Worm (Caenorhabditis elegans) whole organism, L4 larva: ENCODE results near the gene F55G11.10.

Experiments used
- F37D6.2 ChIP-seq: sonication (generic microtip); optimal IDR thresholded peaks from 2 replicates; lab custom pipeline; 2016; ENCODE audit warnings: mild to moderate bottlenecking, missing genetic modification characterization, missing compliant biosample characterization
- F49E8.2 ChIP-seq: sonication (generic microtip); optimal IDR thresholded peaks from 2 replicates; lab custom pipeline; 2016; ENCODE audit warnings: missing compliant biosample characterization, mild to moderate bottlenecking, missing genetic modification characterization, borderline replicate concordance
- R02D3.7 ChIP-seq: fragments of 150-350 bp; sonication (generic microtip); optimal IDR thresholded peaks from 3 replicates; lab custom pipeline; 2014; ENCODE audit warnings: missing biosample characterization, missing genetic modification characterization
- T26A8.4 ChIP-seq: fragments of 200-800 bp; sonication (Bioruptor generic); IDR thresholded peaks from 2 replicates; pipeline ENCODE4 v1.3.6; 2022; ENCODE audit warnings: missing genetic modification characterization, missing compliant biosample characterization
- Y48G9A.11 ChIP-seq: fragments of 200-800 bp; sonication (Bioruptor generic); IDR thresholded peaks from 2 replicates; pipeline ENCODE4 v1.3.6; 2022; ENCODE audit warnings: missing genetic modification reagents, missing genetic modification characterization, missing compliant biosample characterization
- aha-1 ChIP-seq: fragments of 150-350 bp; peaks from one replicate; lab custom pipeline; 2014; ENCODE audit warnings: missing biosample characterization, missing genetic modification characterization
- ceh-20 ChIP-seq: fragments of 200-800 bp; sonication (Bioruptor generic); IDR thresholded peaks from 2 replicates; pipeline ENCODE4 v1.3.6; 2022; ENCODE audit warnings: missing genetic modification reagents, missing genetic modification characterization, missing compliant biosample characterization
- daf-16 ChIP-seq, 3 experiments: sonication (generic microtip); optimal IDR thresholded peaks; 2 replicates each; lab custom pipeline; 2016 to 2017; ENCODE audit warnings: missing genetic modification characterization in 3 of 3, missing genetic modification reagents in 3 of 3, mild to moderate bottlenecking in 2 of 3, missing compliant biosample characterization in 2 of 3, missing biosample characterization in 1 of 3, moderate library complexity in 1 of 3
- dmd-6 ChIP-seq: fragments of 200-800 bp; sonication (Bioruptor generic); IDR thresholded peaks from 2 replicates; pipeline ENCODE4 v1.3.6; 2022; ENCODE audit warnings: missing genetic modification reagents, missing genetic modification characterization, missing compliant biosample characterization
- dve-1 ChIP-seq: sonication (generic microtip); optimal IDR thresholded peaks from 2 replicates; lab custom pipeline; 2017; ENCODE audit warnings: antibody characterized with exemption, mild to moderate bottlenecking, missing genetic modification characterization, missing compliant biosample characterization; ENCODE audit not compliant: insufficient read depth
- fos-1 ChIP-seq: fragments of 150-350 bp; optimal IDR thresholded peaks from 2 replicates; lab custom pipeline; 2014; ENCODE audit warnings: missing biosample characterization, missing genetic modification characterization
- gei-8 ChIP-seq: fragments of 200-800 bp; sonication (Bioruptor generic); optimal IDR thresholded peaks from 2 replicates; lab custom pipeline; 2018; ENCODE audit warnings: mild to moderate bottlenecking, missing genetic modification characterization, missing compliant biosample characterization
- hif-1 ChIP-seq, 2 experiments: sonication (generic microtip); optimal IDR thresholded peaks; 2 replicates each; lab custom pipeline; 2016 to 2017; ENCODE audit warnings: missing compliant biosample characterization in 2 of 2, missing genetic modification characterization in 2 of 2, missing genetic modification reagents in 2 of 2, missing genotype in 2 of 2, mild to moderate bottlenecking in 1 of 2
- hlh-11 ChIP-seq: fragments of 200-800 bp; sonication (Bioruptor generic); optimal IDR thresholded peaks from 2 replicates; lab custom pipeline; 2018; ENCODE audit warnings: mild to moderate bottlenecking, missing genetic modification characterization, missing compliant biosample characterization
- hlh-30 ChIP-seq: sonication (generic microtip); optimal IDR thresholded peaks from 2 replicates; lab custom pipeline; 2017; ENCODE audit warnings: antibody characterized with exemption, mild to moderate bottlenecking, missing genetic modification characterization, missing compliant biosample characterization; ENCODE audit not compliant: insufficient read depth
- lim-7 ChIP-seq: fragments of 200-800 bp; sonication (Bioruptor generic); IDR thresholded peaks from 2 replicates; pipeline ENCODE4 v1.3.6; 2022; ENCODE audit warnings: missing genetic modification characterization, missing compliant biosample characterization
- lin-38 ChIP-seq: fragments of 200-800 bp; sonication (Bioruptor generic); IDR thresholded peaks from 2 replicates; pipeline ENCODE4 v1.3.6; 2022; ENCODE audit warnings: missing genetic modification reagents, missing genetic modification characterization, missing compliant biosample characterization
- lsy-2 ChIP-seq, 2 experiments: fragments of 150-350 bp in 1 of 2; sonication (generic microtip) in 1 of 2; optimal IDR thresholded peaks; 2 replicates each; lab custom pipeline; 2014 to 2017; ENCODE audit warnings: missing biosample characterization in 2 of 2, missing genetic modification characterization in 2 of 2
- mdl-1 ChIP-seq, 2 experiments: fragments of 150-350 bp in 1 of 2; sonication (generic microtip) in 1 of 2; optimal IDR thresholded peaks; 2 replicates each; lab custom pipeline; 2014 to 2017; ENCODE audit warnings: missing biosample characterization in 2 of 2, missing genetic modification characterization in 2 of 2
- mep-1 ChIP-seq: fragments of 150-350 bp; sonication (generic microtip); optimal IDR thresholded peaks from 3 replicates; lab custom pipeline; 2014; ENCODE audit warnings: missing biosample characterization, missing genetic modification characterization
- mes-2 ChIP-seq: sonication (generic microtip); optimal IDR thresholded peaks from 2 replicates; lab custom pipeline; 2016; ENCODE audit warnings: missing genotype, mild to moderate bottlenecking, missing genetic modification characterization, missing compliant biosample characterization; ENCODE audit not compliant: poor library complexity, severe bottlenecking
- mxl-3 ChIP-seq: fragments of 200-800 bp; sonication (Bioruptor generic); optimal IDR thresholded peaks from 2 replicates; lab custom pipeline; 2018; ENCODE audit warnings: mild to moderate bottlenecking, missing genetic modification characterization, missing compliant biosample characterization
- nhr-11 ChIP-seq: fragments of 150-350 bp; optimal IDR thresholded peaks from 2 replicates; lab custom pipeline; 2014; ENCODE audit warnings: missing biosample characterization, missing genetic modification characterization
- nhr-111 ChIP-seq: fragments of 200-800 bp; sonication (Bioruptor generic); optimal IDR thresholded peaks from 2 replicates; lab custom pipeline; 2018; ENCODE audit warnings: mild to moderate bottlenecking, missing genetic modification characterization, missing compliant biosample characterization
- nhr-28 ChIP-seq: fragments of 150-350 bp; optimal IDR thresholded peaks from 2 replicates; lab custom pipeline; 2014; ENCODE audit warnings: missing biosample characterization, missing genetic modification characterization
- nhr-41 ChIP-seq: fragments of 200-800 bp; sonication (Bioruptor generic); IDR thresholded peaks from 2 replicates; pipeline ENCODE4 v1.3.6; 2022; ENCODE audit warnings: missing genetic modification reagents, missing genetic modification characterization, missing compliant biosample characterization
- nhr-48 ChIP-seq: sonication (generic microtip); optimal IDR thresholded peaks from 2 replicates; lab custom pipeline; 2016; ENCODE audit warnings: mild to moderate bottlenecking, missing genetic modification characterization, missing compliant biosample characterization
- nhr-6 ChIP-seq: fragments of 150-350 bp; optimal IDR thresholded peaks from 2 replicates; lab custom pipeline; 2014; ENCODE audit warnings: missing biosample characterization, missing genetic modification characterization
- nhr-76 ChIP-seq: fragments of 150-350 bp; optimal IDR thresholded peaks from 2 replicates; lab custom pipeline; 2014; ENCODE audit warnings: missing biosample characterization, missing genetic modification characterization
- nhr-77 ChIP-seq: fragments of 150-350 bp; optimal IDR thresholded peaks from 2 replicates; lab custom pipeline; 2014; ENCODE audit warnings: missing biosample characterization, missing genetic modification characterization
- pha-4 ChIP-seq, 2 experiments: fragments of 150-350 bp in 1 of 2; fragments of 200-800 bp in 1 of 2; sonication (Bioruptor generic) in 1 of 2; IDR thresholded peaks in 1 of 2; optimal IDR thresholded peaks in 1 of 2; 2 replicates each; pipeline versions ENCODE4 v1.3.6 to Lab custom; 2014 to 2022; ENCODE audit warnings: missing genetic modification characterization in 2 of 2, missing genetic modification reagents in 2 of 2, missing biosample characterization in 1 of 2, missing compliant biosample characterization in 1 of 2
- pqm-1 ChIP-seq: sonication (generic microtip); optimal IDR thresholded peaks from 2 replicates; lab custom pipeline; 2017; ENCODE audit warnings: missing biosample characterization, missing genetic modification characterization
- saeg-2 ChIP-seq: fragments of 200-800 bp; sonication (Bioruptor generic); IDR thresholded peaks from 2 replicates; pipeline ENCODE4 v1.3.6; 2022; ENCODE audit warnings: missing genetic modification reagents, missing genetic modification characterization, missing compliant biosample characterization
- set-16 ChIP-seq: fragments of 200-800 bp; sonication (Bioruptor generic); IDR thresholded peaks from 2 replicates; pipeline ENCODE4 v1.3.6; 2022; ENCODE audit warnings: missing genetic modification reagents, missing genetic modification characterization, missing compliant biosample characterization
- spr-3 ChIP-seq: fragments of 200-800 bp; sonication (Bioruptor generic); optimal IDR thresholded peaks from 2 replicates; lab custom pipeline; 2018; ENCODE audit warnings: mild to moderate bottlenecking, missing genetic modification characterization, missing compliant biosample characterization
- zfp-2 ChIP-seq: sonication (generic microtip); optimal IDR thresholded peaks from 2 replicates; lab custom pipeline; 2016; ENCODE audit warnings: mild to moderate bottlenecking, missing genetic modification characterization, missing compliant biosample characterization
- zip-2 ChIP-seq: fragments of 150-350 bp; optimal IDR thresholded peaks from 2 replicates; lab custom pipeline; 2014; ENCODE audit warnings: missing biosample characterization, missing genetic modification characterization
- ztf-7 ChIP-seq: fragments of 150-350 bp; optimal IDR thresholded peaks from 2 replicates; lab custom pipeline; 2014; ENCODE audit warnings: missing biosample characterization, missing genetic modification characterization

F55G11.10 gene

ce11 chrIV:12901602-12902001, 47.0 kb upstream of the F55G11.10 start (continued):
- no peak for TF ChIP-seq zip-2 (tag; lab: Kevin White, UChicago)
- TF ChIP-seq mes-2 (tag; lab: Kevin White, UChicago): no peak
- TF ChIP-seq mxl-3: peak; percentile 19
- peak; percentile 67 for TF ChIP-seq nhr-28
- no peak for TF ChIP-seq daf-16 (GFP tag; optimal IDR thresholded peaks at IDR 0.05; lab: Kevin White, UChicago)
- peak; percentile 30 for TF ChIP-seq daf-16 (tag; optimal IDR thresholded peaks at IDR 0.05; lab: Kevin White, UChicago)
- TF ChIP-seq F49E8.2 (tag; lab: Kevin White, UChicago): no peak
- TF ChIP-seq nhr-6 (tag; lab: Kevin White, UChicago): no peak
- TF ChIP-seq ceh-20 (GFP tag; lab: Robert Waterston, UW): no peak
- TF ChIP-seq dmd-6 (GFP tag; lab: Robert Waterston, UW): peak; percentile 81
- TF ChIP-seq nhr-76: no peak
- TF ChIP-seq, all 104 proteins: peak for 10

ce11 chrIV:12902430-12903110, 46.0 kb upstream of the F55G11.10 start, which contains the start of gene K08D8.2:
Gene K08D8.2 (plus strand): TSS chrIV:12903060.
- TF ChIP-seq aha-1 (tag; lab: Kevin White, UChicago): no peak
- TF ChIP-seq pqm-1 (tag; lab: Kevin White, UChicago): peak; percentile 10
- peak; percentile 35; the same call in 1 of the 2 replicates for TF ChIP-seq dmd-6 (GFP tag; lab: Robert Waterston, UW)
- TF ChIP-seq, all 104 proteins: peak for 2

- TF ChIP-seq Y48G9A.11 (GFP tag; lab: Robert Waterston, UW) (no peak), pqm-1 (tag; lab: Kevin White, UChicago) (peak; percentile 71), nhr-77 (tag; lab: Kevin White, UChicago) (no peak), lin-38 (no peak), spr-3 (GFP tag; lab: Kevin White, UChicago) (no peak), mep-1 (tag; lab: Kevin White, UChicago) (no peak), daf-16 (GFP tag; optimal IDR thresholded peaks at IDR 0.05; lab: Kevin White, UChicago) (no peak), daf-16 (tag; optimal IDR thresholded peaks at IDR 0.05; lab: Kevin White, UChicago) (peak; percentile 25), dve-1 (tag; lab: Kevin White, UChicago) (peak; percentile 44), nhr-41 (GFP tag; lab: Robert Waterston, UW) (no peak), saeg-2 (GFP tag; lab: Robert Waterston, UW) (no peak), T26A8.4 (GFP tag; lab: Robert Waterston, UW) (no peak), mdl-1 (tag; optimal IDR thresholded peaks at IDR 0.05; lab: Kevin White, UChicago) (no peak), nhr-111 (GFP tag; lab: Kevin White, UChicago) (no peak), fos-1 (no peak), nhr-48 (tag; lab: Kevin White, UChicago) (no peak), set-16 (GFP tag; lab: Robert Waterston, UW) (no peak), nhr-11 (tag; lab: Kevin White, UChicago) (no peak), dmd-6 (GFP tag; lab: Robert Waterston, UW) (peak; percentile 12; the same call in 1 of the 2 replicates), F37D6.2 (no peak), hif-1 (tag; optimal IDR thresholded peaks at IDR 0.05; lab: Kevin White, UChicago) (no peak), R02D3.7 (tag; lab: Kevin White, UChicago) (no peak), lsy-2 (tag; optimal IDR thresholded peaks at IDR 0.05; lab: Kevin White, UChicago) (no peak), nhr-28 (peak; percentile 38), zip-2 (tag; lab: Kevin White, UChicago) (no peak), gei-8 (GFP tag; lab: Kevin White, UChicago) (no peak)
These were observed 44.9 kb upstream of the F55G11.10 start for ce11 chrIV:12903687-12904086.

- peak; percentile 34 for TF ChIP-seq hlh-30 (tag; lab: Kevin White, UChicago)
- TF ChIP-seq zip-2 (tag; lab: Kevin White, UChicago): no peak
- TF ChIP-seq pqm-1 (tag; lab: Kevin White, UChicago): peak; percentile 92
- no peak for TF ChIP-seq mep-1 (tag; lab: Kevin White, UChicago)
- TF ChIP-seq T26A8.4 (GFP tag; lab: Robert Waterston, UW): no peak
- TF ChIP-seq dve-1 (tag; lab: Kevin White, UChicago): peak; percentile 50
- TF ChIP-seq pha-4 (GFP tag; IDR thresholded peaks at IDR 0.05; lab: Robert Waterston, UW): no peak
- no peak for TF ChIP-seq pha-4 (tag; optimal IDR thresholded peaks at IDR 0.05; lab: Kevin White, UChicago)
- no peak for TF ChIP-seq daf-16 (GFP tag; optimal IDR thresholded peaks at IDR 0.05; lab: Kevin White, UChicago)
- TF ChIP-seq daf-16 (tag; optimal IDR thresholded peaks at IDR 0.05; lab: Kevin White, UChicago): peak; percentile 78
- TF ChIP-seq lim-7: no peak
- TF ChIP-seq zfp-2 (tag; lab: Kevin White, UChicago): no peak
- no peak for TF ChIP-seq ztf-7
- TF ChIP-seq nhr-77 (tag; lab: Kevin White, UChicago): peak; percentile 36
- peak; percentile 82 for TF ChIP-seq dmd-6 (GFP tag; lab: Robert Waterston, UW)
- TF ChIP-seq nhr-28: peak; percentile 63
- peak; percentile 41 for TF ChIP-seq hlh-11 (tag; lab: Kevin White, UChicago)
- TF ChIP-seq, all 104 proteins: peak for 8
These were observed 42.0 kb upstream of the F55G11.10 start, which contains the start of gene K08D8.3 for ce11 chrIV:12906529-12906928. Gene K08D8.3 (minus strand): TSS chrIV:12906659.
